Worm (Caenorhabditis elegans): ENCODE data around the gene reps-1.

The reps-1 gene

DNA sequence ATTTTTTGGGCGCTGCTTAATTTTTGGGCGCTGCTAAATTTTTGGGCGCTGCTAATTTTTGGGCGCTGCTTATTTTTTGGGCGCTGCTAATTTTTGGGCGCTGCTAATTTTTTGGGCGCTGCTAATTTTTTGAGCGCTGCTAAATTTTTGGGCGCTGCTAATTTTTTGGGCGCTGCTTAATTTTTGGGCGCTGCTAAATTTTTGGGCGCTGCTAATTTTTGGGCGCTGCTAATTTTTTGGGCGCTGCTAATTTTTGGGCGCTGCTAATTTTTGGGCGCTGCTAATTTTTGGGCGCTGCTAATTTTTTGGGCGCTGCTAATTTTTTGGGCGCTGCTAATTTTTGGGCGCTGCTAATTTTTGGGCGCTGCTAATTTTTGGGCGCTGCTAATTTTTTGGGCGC, 10.2 kb downstream of the reps-1 start:
- TF ChIP-seq F26F4.8 (GFP tag; conservative IDR thresholded peaks at IDR 0.05) (0 out of 2 replicates have a peak, but pooled peaks have one; percentile 36), mxl-2 (GFP tag; conservative IDR thresholded peaks at IDR 0.05) (0 out of 2 replicates have a peak, but pooled peaks have one; percentile 7), tra-1 (GFP tag; IDR thresholded peaks at IDR 0.05) (0 out of 2 replicates have a peak, but pooled peaks have one; percentile 38)

DNA sequence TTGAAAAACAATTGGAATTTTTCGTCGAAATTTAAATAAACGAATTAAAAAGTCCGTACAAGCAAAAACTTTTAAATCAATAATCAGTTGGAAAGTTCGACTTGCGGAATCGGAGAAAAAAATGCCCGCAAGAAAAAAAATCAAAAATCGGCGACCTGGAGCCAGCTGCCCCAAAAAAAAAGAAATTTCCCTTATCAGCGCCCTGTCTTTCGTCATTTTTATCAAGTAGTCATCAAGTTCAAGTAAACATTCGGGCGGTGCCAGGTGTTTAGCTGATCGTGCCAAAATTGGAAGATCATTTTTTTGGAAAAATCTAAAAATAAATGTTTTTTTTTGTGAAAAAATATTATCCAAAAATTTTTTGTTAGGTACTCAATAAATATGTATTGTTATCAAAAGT, 12.0 kb downstream of the reps-1 start:
- TF ChIP-seq pqm-1 (tag; optimal IDR thresholded peaks at IDR 0.05) (peak; percentile 45), daf-16 (GFP tag; optimal IDR thresholded peaks at IDR 0.05) (no peak), daf-16 (tag; optimal IDR thresholded peaks at IDR 0.05) (peak; percentile 65), mdt-29 (GFP tag; IDR thresholded peaks at IDR 0.05) (no peak), ztf-7 (tag; optimal IDR thresholded peaks at IDR 0.05) (no peak), mxl-3 (GFP tag; optimal IDR thresholded peaks at IDR 0.05) (no peak), nhr-28 (tag; optimal IDR thresholded peaks at IDR 0.05) (peak; percentile 0), lir-3 (tag; optimal IDR thresholded peaks at IDR 0.05) (no peak), dmd-6 (GFP tag; IDR thresholded peaks at IDR 0.05) (peak; percentile 45; the same call in 1 of the 2 replicates), dpl-1 (GFP tag; optimal IDR thresholded peaks at IDR 0.05) (no peak), ceh-32 (tag; optimal IDR thresholded peaks at IDR 0.05; ENCODE audit: poor library complexity) (no peak), gei-8 (GFP tag; optimal IDR thresholded peaks at IDR 0.05) (no peak), T20F7.1 (GFP tag; optimal IDR thresholded peaks at IDR 0.05) (no peak), jun-1 (tag; optimal IDR thresholded peaks at IDR 0.05) (no peak), aha-1 (tag) (no peak), aly-2 (tag; optimal IDR thresholded peaks at IDR 0.05) (no peak), rbr-2 (tag; optimal IDR thresholded peaks at IDR 0.05) (no peak), nhr-48 (tag; optimal IDR thresholded peaks at IDR 0.05) (no peak), madf-9 (GFP tag; conservative IDR thresholded peaks at IDR 0.05) (no peak), nhr-11 (tag; optimal IDR thresholded peaks at IDR 0.05) (no peak), lin-1 (GFP tag; IDR thresholded peaks at IDR 0.05) (no peak), dmd-9 (GFP tag; IDR thresholded peaks at IDR 0.05) (no peak), nhr-76 (tag; optimal IDR thresholded peaks at IDR 0.05) (no peak), daf-19 (GFP tag; conservative IDR thresholded peaks at IDR 0.05) (no peak), unc-62 (GFP tag; optimal IDR thresholded peaks at IDR 0.05 in 1 of 2) (no peak), unc-62 (tag; optimal IDR thresholded peaks at IDR 0.05) (no peak), ceh-20 (GFP tag; IDR thresholded peaks at IDR 0.05) (no peak), php-3 (GFP tag; IDR thresholded peaks at IDR 0.05) (no peak), R02D3.7 (tag; optimal IDR thresholded peaks at IDR 0.05) (no peak), lsy-2 (tag; optimal IDR thresholded peaks at IDR 0.05) (no peak), zip-11 (GFP tag; IDR thresholded peaks at IDR 0.05) (no peak), hlh-11 (tag; optimal IDR thresholded peaks at IDR 0.05) (peak; percentile 28), spr-3 (GFP tag; optimal IDR thresholded peaks at IDR 0.05) (no peak), mes-2 (tag; optimal IDR thresholded peaks at IDR 0.05; ENCODE audit: poor library complexity, severe bottlenecking) (no peak), snpc-1.2 (GFP tag; IDR thresholded peaks at IDR 0.05) (no peak), nhr-42 (GFP tag; IDR thresholded peaks at IDR 0.05) (no peak), Y105C5A.15 (GFP tag; IDR thresholded peaks at IDR 0.05) (no peak), dve-1 (tag; optimal IDR thresholded peaks at IDR 0.05; ENCODE audit: insufficient read depth) (peak; percentile 25), sdz-12 (GFP tag; optimal IDR thresholded peaks at IDR 0.05) (no peak), D1046.2 (GFP tag; IDR thresholded peaks at IDR 0.05) (no peak), ZK546.5 (tag; optimal IDR thresholded peaks at IDR 0.05) (no peak)
